Worm (Caenorhabditis elegans): ENCODE data around the gene oac-29.

oac-29 gene

DNA sequence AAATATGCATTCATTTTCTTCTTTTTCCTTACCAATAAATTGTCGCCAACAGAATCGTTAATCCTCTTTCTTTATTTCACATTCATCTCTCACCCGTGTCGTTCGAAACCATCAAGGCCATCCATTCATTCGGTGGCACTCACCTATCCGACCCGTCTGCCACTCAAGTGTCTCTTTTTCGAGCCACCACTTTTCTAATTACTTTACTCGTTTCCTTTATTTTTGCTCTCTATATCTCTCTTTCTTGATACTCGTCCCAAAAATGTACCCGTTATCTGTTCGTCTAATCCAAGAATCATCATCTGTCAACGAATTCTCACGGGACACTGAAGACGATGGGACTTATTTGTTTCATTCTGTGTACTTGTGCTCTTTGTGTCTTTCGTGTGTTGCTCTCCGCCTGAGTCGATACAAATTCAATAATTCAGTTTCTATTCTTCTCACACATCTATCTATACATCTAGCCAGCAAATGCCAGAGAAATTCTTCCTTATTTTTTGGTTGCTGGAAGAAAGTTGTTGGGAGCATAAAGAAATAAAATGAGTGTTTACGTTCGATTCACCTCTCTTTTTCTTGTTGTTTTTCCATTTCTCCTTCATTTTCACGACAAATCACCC, 42.7 kb downstream of the oac-29 start:
- TF ChIP-seq fkh-10 (GFP tag; optimal IDR thresholded peaks at IDR 0.05) (peak; percentile 57), snpc-4 (tag; optimal IDR thresholded peaks at IDR 0.05) (no peak)

DNA sequence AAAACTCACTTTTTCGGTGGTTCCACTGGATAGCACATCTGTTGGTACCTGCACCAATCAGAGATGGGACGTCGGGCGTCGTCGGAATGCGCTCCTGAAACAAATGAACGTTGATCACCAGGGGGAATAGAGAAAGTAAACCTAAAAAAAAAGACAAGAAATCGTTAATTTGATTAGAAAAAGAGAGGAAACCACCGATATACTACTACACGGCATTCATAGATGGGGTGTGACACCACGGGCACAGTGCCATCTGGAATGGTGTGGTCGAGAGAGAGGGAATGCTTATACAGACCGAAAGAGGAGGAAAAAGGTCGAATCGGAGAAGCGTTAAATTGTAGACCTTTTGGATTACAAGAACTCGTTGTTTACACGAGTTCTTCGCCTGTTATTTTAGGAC, 47.4 kb downstream of the oac-29 start, which contains the start of gene C10B5.3:
C10B5.3 (minus strand) TSS at position 101 of the 400 bp plus-strand sequence.
- 0 out of 2 replicates have a peak, but pooled peaks have one; percentile 32 for TF ChIP-seq Y105C5A.15 (GFP tag; IDR thresholded peaks at IDR 0.05)
- peak in 1 of 2 experiments; percentile 72 for TF ChIP-seq unc-62 (GFP tag; optimal IDR thresholded peaks at IDR 0.05 in 1 of 2)
- TF ChIP-seq unc-62 (tag; optimal IDR thresholded peaks at IDR 0.05), result no peak
- no peak for TF ChIP-seq lin-1 (GFP tag; IDR thresholded peaks at IDR 0.05)

ce11 chrV:8586920-8587319, 48.6 kb downstream of the oac-29 start:
- TF ChIP-seq F49E8.2 (tag; optimal IDR thresholded peaks at IDR 0.05; ENCODE audit: borderline replicate concordance), result no peak
- TF ChIP-seq nhr-48 (tag; optimal IDR thresholded peaks at IDR 0.05), result peak; percentile 36
- peak; percentile 46 for TF ChIP-seq nhr-28 (tag; optimal IDR thresholded peaks at IDR 0.05)
- peak; percentile 26 for TF ChIP-seq pqm-1 (tag; optimal IDR thresholded peaks at IDR 0.05)
- peak; percentile 24 for TF ChIP-seq T20F7.1 (GFP tag; optimal IDR thresholded peaks at IDR 0.05)
- TF ChIP-seq dve-1 (tag; optimal IDR thresholded peaks at IDR 0.05; ENCODE audit: insufficient read depth), result peak; percentile 71
- TF ChIP-seq dmd-6 (GFP tag; IDR thresholded peaks at IDR 0.05), result peak; percentile 58
- no peak for TF ChIP-seq Y75B8A.6 (GFP tag; IDR thresholded peaks at IDR 0.05)
- TF ChIP-seq gei-8 (GFP tag; optimal IDR thresholded peaks at IDR 0.05), result no peak
- TF ChIP-seq hlh-11 (tag; optimal IDR thresholded peaks at IDR 0.05), result no peak
- TF ChIP-seq daf-16 (GFP tag; optimal IDR thresholded peaks at IDR 0.05), result no peak
- peak; percentile 90 for TF ChIP-seq daf-16 (tag; optimal IDR thresholded peaks at IDR 0.05)

DNA sequence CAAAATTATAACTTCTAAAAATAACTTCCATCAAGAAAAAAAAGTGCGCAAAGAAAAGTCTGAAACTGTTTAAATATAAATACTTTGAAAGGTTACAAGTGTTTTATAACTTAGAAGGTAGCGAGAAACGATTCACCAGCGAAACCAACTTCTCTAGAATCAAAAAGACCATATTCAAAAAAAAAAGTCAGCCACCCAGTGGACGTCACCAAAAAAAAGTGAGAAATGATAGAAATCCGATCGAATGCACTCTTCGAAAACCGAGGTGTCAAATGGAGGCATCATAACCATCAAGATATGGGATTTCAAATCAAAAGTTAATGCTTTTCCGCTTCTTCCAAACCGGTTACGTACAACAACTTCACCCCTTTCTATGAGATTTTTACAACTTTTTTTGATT, 49.0 kb downstream of the oac-29 start:
- TF ChIP-seq mxl-3 (GFP tag; optimal IDR thresholded peaks at IDR 0.05) (no peak), F26F4.8 (GFP tag; conservative IDR thresholded peaks at IDR 0.05) (no peak), mes-2 (tag; optimal IDR thresholded peaks at IDR 0.05; ENCODE audit: poor library complexity, severe bottlenecking) (no peak)
